Fruit fly (Drosophila melanogaster) Kc167 (cell line): ENCODE measurements around the gene mav.

Experiments used
- h ChIP-seq: fragments of >200 bp; optimal IDR thresholded peaks from 3 replicates; lab custom pipeline; 2018; ENCODE audit warnings: missing external identifiers
- insv ChIP-seq: fragments of >200 bp; optimal IDR thresholded peaks from 3 replicates; lab custom pipeline; 2018; ENCODE audit warnings: missing external identifiers
- psq ChIP-seq: fragments of >200 bp; optimal IDR thresholded peaks from 2 replicates; lab custom pipeline; 2017; ENCODE audit warnings: missing external identifiers

DNA sequence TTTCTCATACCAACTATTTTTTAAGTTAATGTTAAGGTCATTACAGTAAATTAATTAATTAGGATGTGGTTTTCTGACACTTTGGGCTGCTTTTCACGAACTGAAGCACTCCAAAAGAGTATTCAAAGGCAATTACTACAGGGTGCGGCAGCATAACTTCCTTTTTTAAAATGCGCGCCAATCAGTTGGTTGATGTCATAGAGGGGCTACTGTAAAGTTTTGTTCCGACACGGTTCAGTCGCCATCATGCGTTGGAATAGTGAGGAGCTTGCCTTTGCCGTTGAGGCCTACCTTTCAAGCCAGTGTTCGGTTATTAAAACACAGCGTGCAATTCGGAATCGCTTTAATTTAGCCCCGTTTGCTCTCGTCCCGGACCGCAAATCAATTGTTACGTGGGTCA is 21.6 kb upstream of the mav start:
- TF ChIP-seq psq (lab: Kevin White, UChicago) (no peak), insv (no peak), h (lab: Kevin White, UChicago) (no peak)
